Worm (Caenorhabditis elegans): ENCODE data around the gene nas-12.

DNA sequence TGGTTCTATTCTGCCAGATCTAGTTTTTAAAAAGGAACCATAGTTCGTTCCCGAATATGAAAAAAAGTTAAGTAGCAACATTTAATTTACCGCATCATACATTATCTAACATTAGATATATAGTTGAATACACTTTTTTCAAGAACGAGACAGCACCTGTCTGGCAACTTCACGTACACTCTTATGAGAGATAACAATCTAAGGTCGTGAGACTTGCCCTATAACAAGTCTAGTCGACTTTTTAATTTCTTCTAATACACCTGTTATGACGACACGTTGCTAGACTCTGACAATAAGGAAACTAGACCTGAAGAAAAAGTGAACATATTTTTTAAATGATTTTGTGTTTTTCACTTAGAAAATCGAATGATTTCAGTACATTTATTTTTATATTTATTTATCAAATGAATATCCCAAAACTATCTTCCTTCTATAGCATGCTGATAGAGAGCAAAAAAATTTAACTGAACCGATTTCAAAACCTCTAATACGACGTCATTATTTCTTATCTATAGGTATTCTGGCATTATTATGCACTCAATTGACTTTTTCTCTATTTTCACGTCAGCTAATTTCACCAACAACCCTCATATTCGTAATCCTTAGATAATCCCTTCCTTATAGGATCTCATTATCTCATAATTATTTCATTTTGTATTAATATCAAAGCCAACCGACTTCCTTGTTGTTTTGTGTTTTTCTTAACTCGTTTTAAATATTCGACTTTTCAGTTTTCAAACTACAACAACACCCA lies 29.2 kb downstream of the nas-12 start:
- no peak for TF ChIP-seq ama-1 (optimal IDR thresholded peaks at IDR 0.05)
- no peak for TF ChIP-seq ztf-11 (tag; optimal IDR thresholded peaks at IDR 0.05)

Measured in whole organism, L2 larva.